Fruit fly (Drosophila melanogaster): ENCODE results near the gene CG11357.
A peak's percentile ranks its signal among the peaks of the same experiment; 100 is the strongest.

- TF ChIP-seq caup (GFP tag; optimal IDR thresholded peaks at IDR 0.05; ENCODE audit: severe bottlenecking) (no peak), zf30C (GFP tag; optimal IDR thresholded peaks at IDR 0.05) (no peak), CG9817 (tag; optimal IDR thresholded peaks at IDR 0.05) (no peak), CG8478 (optimal IDR thresholded peaks at IDR 0.05) (no peak), Blimp-1 (GFP tag; optimal IDR thresholded peaks at IDR 0.05) (peak; percentile 41), CG7271 (tag; optimal IDR thresholded peaks at IDR 0.05) (no peak)
These were observed 22.4 kb upstream of the CG11357 start for dm6 chr3L:4519417-4519931.

All from whole organism, embryonic.